Worm (Caenorhabditis elegans) whole organism, L2 larva: ENCODE data around the gene C04C3.6.
A peak's percentile ranks its signal among the peaks of the same experiment; 100 is the strongest.

ENCODE experiments used
- C34F6.9 ChIP-seq: fragments of 150-350 bp; optimal IDR thresholded peaks from 2 replicates; lab custom pipeline; 2014; ENCODE audit warnings: missing biosample characterization, missing genetic modification characterization
- F13H6.1 ChIP-seq: sonication (generic microtip); optimal IDR thresholded peaks from 2 replicates; lab custom pipeline; 2016; ENCODE audit warnings: missing genetic modification characterization, missing compliant biosample characterization
- R02D3.7 ChIP-seq: fragments of 150-350 bp; optimal IDR thresholded peaks from 2 replicates; lab custom pipeline; 2014; ENCODE audit warnings: missing biosample characterization, missing genetic modification characterization
- Y55F3AM.14 ChIP-seq: fragments of 200-800 bp; sonication (Bioruptor generic); optimal IDR thresholded peaks from 2 replicates; lab custom pipeline; 2018; ENCODE audit warnings: mild to moderate bottlenecking, missing genetic modification characterization, missing compliant biosample characterization
- ZK546.5 ChIP-seq: sonication (generic microtip); optimal IDR thresholded peaks from 2 replicates; lab custom pipeline; 2017; ENCODE audit warnings: missing biosample characterization, missing genetic modification characterization
- alr-1 ChIP-seq: fragments of 150-350 bp; optimal IDR thresholded peaks from 2 replicates; lab custom pipeline; 2014; ENCODE audit warnings: missing biosample characterization, missing genetic modification characterization
- aly-2 ChIP-seq: fragments of 150-350 bp; optimal IDR thresholded peaks from 2 replicates; lab custom pipeline; 2014; ENCODE audit warnings: missing biosample characterization, missing genetic modification characterization
- ama-1 ChIP-seq: fragments of 150-350 bp; optimal IDR thresholded peaks from 2 replicates; lab custom pipeline; 2018; ENCODE audit warnings: inconsistent platforms
- blmp-1 ChIP-seq: sonication (generic microtip); optimal IDR thresholded peaks from 2 replicates; lab custom pipeline; 2017; ENCODE audit warnings: missing genetic modification characterization, mild to moderate bottlenecking, missing compliant biosample characterization, antibody characterized with exemption, moderate library complexity; ENCODE audit not compliant: insufficient read depth
- ceh-16 ChIP-seq: fragments of 150-350 bp; optimal IDR thresholded peaks from 2 replicates; lab custom pipeline; 2014; ENCODE audit warnings: missing biosample characterization, missing genetic modification characterization
- ceh-82 ChIP-seq: fragments of 150-350 bp; optimal IDR thresholded peaks from 2 replicates; lab custom pipeline; 2014; ENCODE audit warnings: missing biosample characterization, missing genetic modification characterization
- crh-2 ChIP-seq: sonication (generic microtip); optimal IDR thresholded peaks from 2 replicates; lab custom pipeline; 2017; ENCODE audit warnings: missing biosample characterization, missing genetic modification characterization
- dmd-4 ChIP-seq: sonication (generic microtip); optimal IDR thresholded peaks from 2 replicates; lab custom pipeline; 2017; ENCODE audit warnings: missing biosample characterization, missing genetic modification characterization
- egl-27 ChIP-seq: sonication (generic microtip); optimal IDR thresholded peaks from 3 replicates; lab custom pipeline; 2017; ENCODE audit warnings: missing biosample characterization, missing genetic modification reagents, missing genetic modification characterization
- elt-1 ChIP-seq: fragments of 150-350 bp; optimal IDR thresholded peaks from 2 replicates; lab custom pipeline; 2014; ENCODE audit warnings: missing biosample characterization, missing genetic modification characterization
- elt-3 ChIP-seq: sonication (generic microtip); optimal IDR thresholded peaks from 2 replicates; lab custom pipeline; 2017; ENCODE audit warnings: missing biosample characterization, missing genetic modification characterization
- fos-1 ChIP-seq: fragments of 150-350 bp; optimal IDR thresholded peaks from 2 replicates; lab custom pipeline; 2014; ENCODE audit warnings: missing biosample characterization, missing genetic modification characterization
- gmeb-1 ChIP-seq: fragments of 150-350 bp; optimal IDR thresholded peaks from 2 replicates; lab custom pipeline; 2014; ENCODE audit warnings: missing biosample characterization, missing genetic modification characterization
- lin-11 ChIP-seq: fragments of 150-350 bp; sonication (generic microtip); optimal IDR thresholded peaks from 2 replicates; lab custom pipeline; 2014; ENCODE audit warnings: missing biosample characterization, missing genetic modification characterization, inconsistent platforms, mixed read lengths
- lin-13 ChIP-seq: fragments of 150-350 bp; optimal IDR thresholded peaks from 2 replicates; lab custom pipeline; 2014; ENCODE audit warnings: missing biosample characterization, missing genetic modification reagents, missing genetic modification characterization
- lin-39 ChIP-seq: fragments of 150-350 bp; optimal IDR thresholded peaks from 2 replicates; lab custom pipeline; 2014; ENCODE audit warnings: missing biosample characterization, missing genetic modification reagents, missing genetic modification characterization
- lsy-2 ChIP-seq, 2 experiments: fragments of 150-350 bp in 1 of 2; sonication (generic microtip) in 1 of 2; optimal IDR thresholded peaks; 2 replicates each; lab custom pipeline; 2014 to 2017; ENCODE audit warnings: missing biosample characterization in 2 of 2, missing genetic modification characterization in 2 of 2
- mab-5 ChIP-seq: fragments of 150-350 bp; optimal IDR thresholded peaks from 2 replicates; lab custom pipeline; 2014; ENCODE audit warnings: missing biosample characterization, missing genetic modification characterization
- mbf-1 ChIP-seq: sonication (generic microtip); optimal IDR thresholded peaks from 2 replicates; lab custom pipeline; 2017; ENCODE audit warnings: missing biosample characterization, missing genetic modification characterization
- mdl-1 ChIP-seq, 2 experiments: fragments of 150-350 bp in 1 of 2; sonication (generic microtip) in 1 of 2; optimal IDR thresholded peaks; 2 replicates each; lab custom pipeline; 2017; ENCODE audit warnings: missing biosample characterization in 2 of 2, missing genetic modification characterization in 2 of 2
- nhr-10 ChIP-seq: sonication (generic microtip); optimal IDR thresholded peaks from 2 replicates; lab custom pipeline; 2017; ENCODE audit warnings: missing biosample characterization, missing genetic modification characterization
- nhr-11 ChIP-seq: fragments of 150-350 bp; optimal IDR thresholded peaks from 2 replicates; lab custom pipeline; 2014; ENCODE audit warnings: missing biosample characterization, missing genetic modification characterization
- nhr-12 ChIP-seq: fragments of 150-350 bp; optimal IDR thresholded peaks from 2 replicates; lab custom pipeline; 2014; ENCODE audit warnings: missing biosample characterization, missing genetic modification characterization
- nhr-129 ChIP-seq: fragments of 150-350 bp; optimal IDR thresholded peaks from 2 replicates; lab custom pipeline; 2014; ENCODE audit warnings: missing biosample characterization, missing genetic modification characterization
- nhr-21 ChIP-seq: fragments of 150-350 bp; optimal IDR thresholded peaks from 2 replicates; lab custom pipeline; 2014; ENCODE audit warnings: missing biosample characterization, missing genetic modification characterization
- nhr-23 ChIP-seq: fragments of 150-350 bp; optimal IDR thresholded peaks from 2 replicates; lab custom pipeline; 2014; ENCODE audit warnings: missing biosample characterization, missing genetic modification reagents, missing genetic modification characterization
- nhr-237 ChIP-seq: fragments of 150-350 bp; optimal IDR thresholded peaks from 2 replicates; lab custom pipeline; 2014; ENCODE audit warnings: missing biosample characterization, missing genetic modification characterization
- nhr-25 ChIP-seq: fragments of 150-350 bp; sonication (generic microtip); optimal IDR thresholded peaks from 3 replicates; lab custom pipeline; 2014; ENCODE audit warnings: missing biosample characterization, missing genetic modification characterization
- nhr-6 ChIP-seq: fragments of 150-350 bp; optimal IDR thresholded peaks from 2 replicates; lab custom pipeline; 2014; ENCODE audit warnings: missing biosample characterization, missing genetic modification characterization
- nhr-77 ChIP-seq: fragments of 150-350 bp; optimal IDR thresholded peaks from 2 replicates; lab custom pipeline; 2014; ENCODE audit warnings: missing biosample characterization, missing genetic modification characterization
- peb-1 ChIP-seq: fragments of 150-350 bp; optimal IDR thresholded peaks from 2 replicates; lab custom pipeline; 2014; ENCODE audit warnings: missing biosample characterization, missing genetic modification characterization
- sem-4 ChIP-seq: fragments of 150-350 bp; optimal IDR thresholded peaks from 2 replicates; lab custom pipeline; 2014; ENCODE audit warnings: missing biosample characterization, missing genetic modification reagents, missing genetic modification characterization
- skn-1 ChIP-seq: sonication (generic microtip); optimal IDR thresholded peaks from 2 replicates; lab custom pipeline; 2017; ENCODE audit warnings: missing biosample characterization, missing genetic modification characterization
- sma-3 ChIP-seq: sonication (generic microtip); optimal IDR thresholded peaks from 2 replicates; lab custom pipeline; 2016; ENCODE audit warnings: missing genetic modification reagents, missing genetic modification characterization, missing compliant biosample characterization
- sma-9 ChIP-seq, 2 experiments: fragments of 150-350 bp in 1 of 2; sonication (generic microtip) in 1 of 2; optimal IDR thresholded peaks; 2 replicates each; lab custom pipeline; 2014 to 2016; ENCODE audit warnings: missing genetic modification characterization in 2 of 2, mild to moderate bottlenecking in 1 of 2, missing biosample characterization in 1 of 2, missing compliant biosample characterization in 1 of 2, missing genetic modification reagents in 1 of 2, moderate library complexity in 1 of 2
- snpc-4 ChIP-seq: fragments of 150-350 bp; optimal IDR thresholded peaks from 2 replicates; lab custom pipeline; 2014; ENCODE audit warnings: missing biosample characterization, missing genetic modification characterization
- unc-39 ChIP-seq: fragments of 150-350 bp; optimal IDR thresholded peaks from 2 replicates; lab custom pipeline; 2014; ENCODE audit warnings: missing biosample characterization, missing genetic modification characterization
- unc-55 ChIP-seq: fragments of 150-350 bp; sonication (generic microtip); optimal IDR thresholded peaks from 3 replicates; lab custom pipeline; 2014; ENCODE audit warnings: missing biosample characterization, missing genetic modification reagents, missing genetic modification characterization
- unc-62 ChIP-seq: fragments of 150-350 bp; optimal IDR thresholded peaks from 2 replicates; lab custom pipeline; 2014; ENCODE audit warnings: missing biosample characterization, missing genetic modification reagents, missing genetic modification characterization
- zag-1 ChIP-seq: fragments of 150-350 bp; optimal IDR thresholded peaks from 2 replicates; lab custom pipeline; 2014; ENCODE audit warnings: missing biosample characterization, missing genetic modification characterization
- ztf-1 ChIP-seq: fragments of 200-800 bp; sonication (Bioruptor generic); conservative IDR thresholded peaks from 2 replicates; pipeline ENCODE4 v1.3.6; 2022; ENCODE audit warnings: missing genetic modification characterization, missing compliant biosample characterization
- ztf-11 ChIP-seq: sonication (generic microtip); optimal IDR thresholded peaks from 2 replicates; lab custom pipeline; 2017; ENCODE audit warnings: missing biosample characterization, missing genetic modification characterization
- ztf-4 ChIP-seq: fragments of 150-350 bp; optimal IDR thresholded peaks from 2 replicates; lab custom pipeline; 2014; ENCODE audit warnings: missing biosample characterization, missing genetic modification characterization

C04C3.6 gene

ce11 chrIV:3385337-3386215 lies 36.8 kb downstream of the C04C3.6 start, which contains the start of gene mai-2 (continued):
- no peak for TF ChIP-seq peb-1
- no peak for TF ChIP-seq nhr-21 (tag; lab: Kevin White, UChicago)
- no peak for TF ChIP-seq nhr-10

- TF ChIP-seq ztf-11 (tag; lab: Kevin White, UChicago) = no peak
- TF ChIP-seq dmd-4 (tag; lab: Kevin White, UChicago) = no peak
- TF ChIP-seq ZK546.5 (tag; lab: Kevin White, UChicago) = no peak
- TF ChIP-seq lin-13 (GFP tag; lab: Kevin White, UChicago) = peak; percentile 81
- peak; percentile 71 for TF ChIP-seq ceh-82 (tag; lab: Kevin White, UChicago)
- TF ChIP-seq nhr-6 (tag; lab: Kevin White, UChicago) = peak; percentile 72
- TF ChIP-seq nhr-25 (tag; lab: Kevin White, UChicago) = peak; percentile 90
- no peak for TF ChIP-seq nhr-77 (tag; lab: Kevin White, UChicago)
- peak; percentile 81 for TF ChIP-seq ztf-4
- peak; percentile 68 for TF ChIP-seq fos-1 (tag; lab: Kevin White, UChicago)
- no peak for TF ChIP-seq peb-1
- peak; percentile 84 for TF ChIP-seq unc-55
- TF ChIP-seq snpc-4 (tag; lab: Kevin White, UChicago) = peak; percentile 25
- TF ChIP-seq lsy-2 (tag; optimal IDR thresholded peaks at IDR 0.05; lab: Kevin White, UChicago) = peak; percentile 85 to 96
- TF ChIP-seq mbf-1 = no peak
- TF ChIP-seq R02D3.7 = no peak
- TF ChIP-seq crh-2 (tag; lab: Kevin White, UChicago) = peak; percentile 92
- TF ChIP-seq nhr-129 = peak; percentile 84
- TF ChIP-seq F13H6.1 (tag; lab: Kevin White, UChicago) = peak; percentile 94
- TF ChIP-seq sem-4 = peak; percentile 84
- TF ChIP-seq unc-62 (GFP tag; lab: Kevin White, UChicago) = no peak
- TF ChIP-seq nhr-23 (tag; lab: Kevin White, UChicago) = no peak
- TF ChIP-seq mdl-1 (tag; optimal IDR thresholded peaks at IDR 0.05; lab: Kevin White, UChicago) = peak; percentile 75 to 93
- TF ChIP-seq sma-9 (GFP tag; optimal IDR thresholded peaks at IDR 0.05; lab: Kevin White, UChicago) = peak; percentile 88
- no peak for TF ChIP-seq sma-9 (tag; optimal IDR thresholded peaks at IDR 0.05; lab: Kevin White, UChicago)
- TF ChIP-seq mab-5 = peak; percentile 79
- no peak for TF ChIP-seq ztf-1
- TF ChIP-seq nhr-21 (tag; lab: Kevin White, UChicago) = peak; percentile 91
- TF ChIP-seq zag-1 (tag; lab: Kevin White, UChicago) = peak; percentile 48
- TF ChIP-seq lin-11 (tag; lab: Kevin White, UChicago) = peak; percentile 86
- TF ChIP-seq sma-3 (GFP tag; lab: Kevin White, UChicago) = peak; percentile 87
- no peak for TF ChIP-seq nhr-11 (tag; lab: Kevin White, UChicago)
- TF ChIP-seq elt-3 (tag; lab: Kevin White, UChicago) = no peak
- TF ChIP-seq ama-1 = no peak
- TF ChIP-seq gmeb-1 = peak; percentile 88
- TF ChIP-seq skn-1 (tag; lab: Kevin White, UChicago) = no peak
- peak; percentile 82 for TF ChIP-seq egl-27 (tag; lab: Kevin White, UChicago)
- TF ChIP-seq C34F6.9 (tag; lab: Kevin White, UChicago) = peak; percentile 96
- TF ChIP-seq nhr-10 = peak; percentile 9
- no peak for TF ChIP-seq nhr-12 (tag; lab: Kevin White, UChicago)
- no peak for TF ChIP-seq lin-39
- TF ChIP-seq alr-1 = no peak
- peak; percentile 16 for TF ChIP-seq ceh-16 (tag; lab: Kevin White, UChicago)
- TF ChIP-seq blmp-1 (tag; lab: Kevin White, UChicago) = peak; percentile 95
- no peak for TF ChIP-seq unc-39 (tag; lab: Kevin White, UChicago)
- no peak for TF ChIP-seq elt-1 (tag; lab: Kevin White, UChicago)
- TF ChIP-seq aly-2 (tag; lab: Kevin White, UChicago) = no peak
- TF ChIP-seq nhr-237 (tag; lab: Kevin White, UChicago) = peak; percentile 4
- peak; percentile 70 for TF ChIP-seq Y55F3AM.14
Measured at ce11 chrIV:3384593-3384992, 37.8 kb downstream of the C04C3.6 start.
